Fruit fly (Drosophila melanogaster) whole organism, embryonic: ENCODE results near the gene heix.

Experiments used
- B-H1 ChIP-seq: fragments of 200-800 bp; sonication (Bioruptor generic); IDR thresholded peaks from 3 replicates; pipeline ENCODE4 v1.3.6; 2022; ENCODE audit warnings: missing biosample characterization, missing genetic modification characterization
- Bteb2 ChIP-seq: fragments of 200-800 bp; sonication (Bioruptor generic); optimal IDR thresholded peaks from 2 replicates; lab custom pipeline; 2016; ENCODE audit warnings: missing biosample characterization, missing genetic modification characterization
- C15 ChIP-seq: fragments of 200-800 bp; sonication (Bioruptor generic); IDR thresholded peaks from 3 replicates; pipeline ENCODE4 v1.3.6; 2022; ENCODE audit warnings: missing biosample characterization, missing genetic modification characterization
- CG10267 ChIP-seq: fragments of 200-800 bp; sonication (Bioruptor generic); optimal IDR thresholded peaks from 2 replicates; lab custom pipeline; 2018; ENCODE audit warnings: missing biosample characterization, mild to moderate bottlenecking, missing genetic modification characterization, moderate library complexity
- CG10274 ChIP-seq: fragments of 200-800 bp; sonication (Bioruptor generic); optimal IDR thresholded peaks from 3 replicates; lab custom pipeline; 2017; ENCODE audit warnings: missing biosample characterization, mild to moderate bottlenecking, missing genetic modification characterization
- CG10565 ChIP-seq: fragments of 200-800 bp; sonication (Bioruptor generic); optimal IDR thresholded peaks from 3 replicates; lab custom pipeline; 2016; ENCODE audit warnings: missing biosample characterization, mild to moderate bottlenecking, missing genetic modification characterization
- CG12744 ChIP-seq: fragments of 200-800 bp; sonication (Bioruptor generic); optimal IDR thresholded peaks from 2 replicates; lab custom pipeline; 2016; ENCODE audit warnings: missing biosample characterization, missing genetic modification characterization
- CG12769 ChIP-seq: fragments of 200-800 bp; sonication (Bioruptor generic); optimal IDR thresholded peaks from 2 replicates; lab custom pipeline; 2019; ENCODE audit warnings: missing biosample characterization, mild to moderate bottlenecking, missing genetic modification characterization, moderate library complexity
- CG12942 ChIP-seq: fragments of 200-800 bp; sonication (Bioruptor generic); optimal IDR thresholded peaks from 3 replicates; lab custom pipeline; 2016; ENCODE audit warnings: missing biosample characterization, missing genetic modification characterization
- CG14860 ChIP-seq: fragments of 200-800 bp; sonication (Bioruptor generic); IDR thresholded peaks from 3 replicates; pipeline ENCODE4 v1.3.6; 2022; ENCODE audit warnings: missing biosample characterization, missing genetic modification characterization; ENCODE audit not compliant: partially characterized antibody
- CG1529 ChIP-seq: fragments of 200-800 bp; sonication (Bioruptor generic); optimal IDR thresholded peaks from 3 replicates; lab custom pipeline; 2018; ENCODE audit warnings: missing biosample characterization, missing genetic modification characterization
- CG17361 ChIP-seq: fragments of 200-800 bp; sonication (Bioruptor generic); IDR thresholded peaks from 3 replicates; pipeline ENCODE4 v1.3.6; 2022; ENCODE audit warnings: missing biosample characterization, missing genetic modification characterization
- CG2199 ChIP-seq: fragments of 200-800 bp; sonication (Bioruptor generic); IDR thresholded peaks from 3 replicates; pipeline ENCODE4 v1.3.6; 2022; ENCODE audit warnings: missing biosample characterization, missing genetic modification characterization
- CG3995 ChIP-seq: fragments of 200-800 bp; sonication (Bioruptor generic); optimal IDR thresholded peaks from 3 replicates; lab custom pipeline; 2016; ENCODE audit warnings: missing biosample characterization, missing genetic modification characterization
- CG7786 ChIP-seq: fragments of 200-800 bp; sonication (Bioruptor generic); optimal IDR thresholded peaks from 2 replicates; lab custom pipeline; 2016; ENCODE audit warnings: missing biosample characterization, missing genetic modification characterization
- CG8290 ChIP-seq, 3 experiments: fragments of 200-800 bp; sonication (Bioruptor generic); optimal IDR thresholded peaks; 2 replicates each; lab custom pipeline; 2016 to 2019; ENCODE audit warnings: missing biosample characterization in 3 of 3, missing genetic modification characterization in 3 of 3, mild to moderate bottlenecking in 2 of 3, moderate library complexity in 1 of 3
- CG8388 ChIP-seq: fragments of 200-800 bp; sonication (Bioruptor generic); optimal IDR thresholded peaks from 2 replicates; lab custom pipeline; 2019; ENCODE audit warnings: missing biosample characterization, mild to moderate bottlenecking, missing genetic modification characterization, moderate library complexity
- Ets65A ChIP-seq: fragments of 200-800 bp; sonication (Bioruptor generic); peaks from one replicate; lab custom pipeline; 2016; ENCODE audit warnings: missing biosample characterization, missing genetic modification characterization
- Ets97D ChIP-seq: fragments of 200-800 bp; sonication (Bioruptor generic); optimal IDR thresholded peaks from 3 replicates; lab custom pipeline; 2016; ENCODE audit warnings: missing biosample characterization, missing genetic modification characterization
- GATAe ChIP-seq: fragments of 200-800 bp; sonication (Bioruptor generic); conservative IDR thresholded peaks from 2 replicates; pipeline ENCODE4 v1.3.6; 2022; ENCODE audit warnings: missing biosample characterization, missing genetic modification characterization
- Hr39 ChIP-seq: fragments of >200 bp; optimal IDR thresholded peaks from 2 replicates; lab custom pipeline; 2017
- Oaz ChIP-seq: fragments of 200-800 bp; sonication (Bioruptor generic); IDR thresholded peaks from 2 replicates; pipeline ENCODE4 v1.3.6; 2022; ENCODE audit warnings: missing biosample characterization, missing genetic modification characterization
- Rfx ChIP-seq: fragments of 200-800 bp; sonication (Bioruptor generic); IDR thresholded peaks from 2 replicates; pipeline ENCODE4 v1.3.6; 2022; ENCODE audit warnings: missing biosample characterization, missing genetic modification characterization
- Sin3A ChIP-seq: fragments of >200 bp; optimal IDR thresholded peaks from 2 replicates; lab custom pipeline; 2018
- Sox100B ChIP-seq: fragments of 200-800 bp; sonication (Bioruptor generic); optimal IDR thresholded peaks from 3 replicates; lab custom pipeline; 2018; ENCODE audit warnings: missing biosample characterization, mild to moderate bottlenecking, missing genetic modification characterization
- Sry-β ChIP-seq: fragments of 200-800 bp; sonication (Bioruptor generic); optimal IDR thresholded peaks from 2 replicates; lab custom pipeline; 2018; ENCODE audit warnings: missing biosample characterization, mild to moderate bottlenecking, missing genetic modification characterization, moderate library complexity
- Usf ChIP-seq: fragments of 200-800 bp; sonication (Bioruptor generic); optimal IDR thresholded peaks from 2 replicates; lab custom pipeline; 2017; ENCODE audit warnings: missing genotype, missing biosample characterization, missing genetic modification characterization
- amos ChIP-seq: fragments of 200-800 bp; sonication (Bioruptor generic); IDR thresholded peaks from 2 replicates; pipeline ENCODE4 v1.3.6; 2022; ENCODE audit warnings: missing biosample characterization, missing genetic modification characterization; ENCODE audit not compliant: partially characterized antibody
- aop ChIP-seq: fragments of 200-800 bp; sonication (Bioruptor generic); IDR thresholded peaks from 2 replicates; pipeline ENCODE4 v1.3.6; 2022; ENCODE audit warnings: missing biosample characterization, missing genetic modification characterization
- ap ChIP-seq: fragments of 200-800 bp; sonication (Bioruptor generic); IDR thresholded peaks from 2 replicates; pipeline ENCODE4 v1.3.6; 2022; ENCODE audit warnings: missing biosample characterization, missing genetic modification characterization
- ash1 ChIP-seq: fragments of 200-800 bp; sonication (Bioruptor generic); optimal IDR thresholded peaks from 2 replicates; lab custom pipeline; 2018; ENCODE audit warnings: missing biosample characterization, mild to moderate bottlenecking, missing genetic modification characterization
- chn ChIP-seq: fragments of 200-800 bp; sonication (Bioruptor generic); optimal IDR thresholded peaks from 2 replicates; lab custom pipeline; 2016; ENCODE audit warnings: missing biosample characterization, missing genetic modification characterization
- dimm ChIP-seq: fragments of 200-800 bp; sonication (Bioruptor generic); IDR thresholded peaks from 2 replicates; pipeline ENCODE4 v1.3.6; 2022; ENCODE audit warnings: missing biosample characterization, missing genetic modification characterization
- dmrt11E ChIP-seq: fragments of 200-800 bp; sonication (Bioruptor generic); optimal IDR thresholded peaks from 3 replicates; lab custom pipeline; 2018; ENCODE audit warnings: missing biosample characterization, mild to moderate bottlenecking, missing genetic modification characterization, moderate library complexity
- dpn ChIP-seq, 2 experiments: fragments of 200-800 bp; sonication (Bioruptor generic); optimal IDR thresholded peaks; 3 replicates each; lab custom pipeline; 2016; ENCODE audit warnings: missing biosample characterization in 2 of 2, missing genetic modification characterization in 2 of 2
- ind ChIP-seq: fragments of 200-800 bp; sonication (Bioruptor generic); optimal IDR thresholded peaks from 3 replicates; lab custom pipeline; 2016; ENCODE audit warnings: missing biosample characterization, missing genetic modification characterization
- kay ChIP-seq: fragments of 200-800 bp; sonication (Bioruptor generic); optimal IDR thresholded peaks from 2 replicates; lab custom pipeline; 2016; ENCODE audit warnings: missing biosample characterization, missing genetic modification characterization
- lbe ChIP-seq: fragments of 200-800 bp; sonication (Bioruptor generic); optimal IDR thresholded peaks from 2 replicates; lab custom pipeline; 2016; ENCODE audit warnings: missing biosample characterization, mild to moderate bottlenecking, missing genetic modification characterization
- lola ChIP-seq, 3 experiments: fragments of >200 bp in 2 of 3; fragments of 200-800 bp in 1 of 3; sonication (Bioruptor generic) in 1 of 3; optimal IDR thresholded peaks; 2 replicates each; lab custom pipeline; 2017 to 2019; ENCODE audit warnings: missing biosample characterization in 3 of 3, missing genetic modification characterization in 3 of 3, mild to moderate bottlenecking in 1 of 3, moderate library complexity in 1 of 3
- lov ChIP-seq, 2 experiments: fragments of 200-800 bp in 1 of 2; fragments of >200 bp in 1 of 2; sonication (Bioruptor generic) in 1 of 2; IDR thresholded peaks in 1 of 2; optimal IDR thresholded peaks in 1 of 2; 2 replicates in 1 of 2; 3 replicates in 1 of 2; pipeline versions ENCODE4 v1.3.6 to Lab custom; 2017 to 2022; ENCODE audit warnings: missing biosample characterization in 1 of 2, missing genetic modification characterization in 1 of 2
- mirr ChIP-seq: fragments of 200-800 bp; sonication (Bioruptor generic); optimal IDR thresholded peaks from 3 replicates; lab custom pipeline; 2018; ENCODE audit warnings: missing biosample characterization, mild to moderate bottlenecking, missing genetic modification characterization
- nmo ChIP-seq: fragments of 200-800 bp; sonication (Bioruptor generic); optimal IDR thresholded peaks from 2 replicates; lab custom pipeline; 2018; ENCODE audit warnings: missing biosample characterization, mild to moderate bottlenecking, missing genetic modification characterization, moderate library complexity
- p53 ChIP-seq: fragments of 200-800 bp; sonication (Bioruptor generic); optimal IDR thresholded peaks from 2 replicates; lab custom pipeline; 2016; ENCODE audit warnings: missing biosample characterization, missing genetic modification characterization
- repo ChIP-seq: fragments of 200-800 bp; sonication (Bioruptor generic); optimal IDR thresholded peaks from 2 replicates; lab custom pipeline; 2016; ENCODE audit warnings: missing biosample characterization, missing genetic modification characterization
- sc ChIP-seq, 3 experiments: fragments of >200 bp in 2 of 3; fragments of 200-800 bp in 1 of 3; sonication (Bioruptor generic) in 1 of 3; optimal IDR thresholded peaks; 2 replicates in 2 of 3; 3 replicates in 1 of 3; lab custom pipeline; 2017; ENCODE audit warnings: mild to moderate bottlenecking in 1 of 3, missing biosample characterization in 1 of 3, missing genetic modification characterization in 1 of 3, missing genetic modification reagents in 1 of 3
- sens ChIP-seq: fragments of 200-800 bp; sonication (Bioruptor generic); peaks from one replicate; lab custom pipeline; 2016; ENCODE audit warnings: missing biosample characterization, missing genetic modification characterization
- sens-2 ChIP-seq: fragments of 200-800 bp; sonication (Bioruptor generic); IDR thresholded peaks from 2 replicates; pipeline ENCODE4 v1.3.6; 2022; ENCODE audit warnings: missing biosample characterization, missing genetic modification characterization
- tup ChIP-seq: fragments of 200-800 bp; sonication (Bioruptor generic); optimal IDR thresholded peaks from 2 replicates; lab custom pipeline; 2016; ENCODE audit warnings: missing biosample characterization, mild to moderate bottlenecking, missing genetic modification characterization, moderate library complexity
- vvl ChIP-seq: fragments of 200-800 bp; sonication (Bioruptor generic); IDR thresholded peaks from 2 replicates; pipeline ENCODE4 v1.3.6; 2022; ENCODE audit warnings: missing biosample characterization, missing genetic modification characterization

heix gene

dm6 chr2L:16307026-16307703, 7.5 kb upstream of the heix start, which contains the start of the genes CG5861 and Syx5 (continued):
- TF ChIP-seq sens-2 (GFP tag; lab: Robert Waterston, UW) (no peak), sens (peak; percentile 69), CG12769 (tag; lab: Kevin White, UChicago) (no peak), C15 (GFP tag; lab: Robert Waterston, UW) (no peak), Sry-β (GFP tag; lab: Kevin White, UChicago) (peak; percentile 85), ind (GFP tag; lab: Kevin White, UChicago) (peak; percentile 62), lbe (GFP tag; lab: Kevin White, UChicago) (peak; percentile 82), Sin3A (lab: Kevin White, UChicago) (peak; percentile 0), Ets97D (GFP tag; lab: Kevin White, UChicago) (peak; percentile 32), CG1529 (GFP tag; lab: Kevin White, UChicago) (peak; percentile 1), CG3995 (GFP tag; lab: Kevin White, UChicago) (peak; percentile 18), CG12744 (no peak), chn (GFP tag; lab: Kevin White, UChicago) (no peak), Usf (GFP tag; lab: Kevin White, UChicago) (no peak), Oaz (GFP tag; lab: Robert Waterston, UW) (no peak), mirr (GFP tag; lab: Kevin White, UChicago) (no peak), tup (GFP tag; lab: Kevin White, UChicago) (peak; percentile 37), CG2199 (no peak), CG17361 (GFP tag; lab: Robert Waterston, UW) (peak; percentile 57; the same call in 2 of the 3 replicates), nmo (GFP tag; lab: Kevin White, UChicago) (peak; percentile 72), aop (no peak), CG10267 (tag; lab: Kevin White, UChicago) (peak; percentile 75), CG7786 (GFP tag; lab: Kevin White, UChicago) (no peak), vvl (GFP tag; lab: Robert Waterston, UW) (peak; percentile 63), ash1 (GFP tag; lab: Kevin White, UChicago) (no peak), amos (peak; percentile 84; the same call in 1 of the 2 replicates), CG14860 (GFP tag; lab: Robert Waterston, UW) (peak; percentile 88), Hr39 (lab: Kevin White, UChicago) (no peak), Bteb2 (GFP tag; lab: Kevin White, UChicago) (peak; percentile 2), CG10565 (GFP tag; lab: Kevin White, UChicago) (no peak), B-H1 (GFP tag; lab: Robert Waterston, UW) (no peak), ap (GFP tag; lab: Robert Waterston, UW) (no peak), GATAe (0 out of 2 replicates have a peak, but pooled peaks have one; percentile 30), lola (GFP tag; optimal IDR thresholded peaks at IDR 0.05; lab: Kevin White, UChicago) (peak in 1 of 3 experiments; percentile 36), dimm (no peak), dmrt11E (tag; lab: Kevin White, UChicago) (peak; percentile 22), p53 (GFP tag; lab: Kevin White, UChicago) (no peak), CG8388 (GFP tag; lab: Kevin White, UChicago) (peak; percentile 47), dpn (GFP tag; optimal IDR thresholded peaks at IDR 0.05; lab: Kevin White, UChicago) (peak in 1 of 2 experiments; percentile 72), kay (GFP tag; lab: Kevin White, UChicago) (peak; percentile 23), CG12942 (GFP tag; lab: Kevin White, UChicago) (peak; percentile 28), CG10274 (GFP tag; lab: Kevin White, UChicago) (no peak), Rfx (peak; percentile 69; the same call in 1 of the 2 replicates), Sox100B (GFP tag; lab: Kevin White, UChicago) (peak; percentile 53), repo (GFP tag; lab: Kevin White, UChicago) (no peak), CG8290 (GFP tag; optimal IDR thresholded peaks at IDR 0.05; lab: Kevin White, UChicago) (peak; percentile 21), CG8290 (tag; optimal IDR thresholded peaks at IDR 0.05; lab: Kevin White, UChicago) (no peak), lov (optimal IDR thresholded peaks at IDR 0.05; lab: Kevin White, UChicago) (no peak), lov (GFP tag; IDR thresholded peaks at IDR 0.05; lab: Robert Waterston, UW) (no peak), Ets65A (GFP tag; lab: Kevin White, UChicago) (peak; percentile 95), sc (optimal IDR thresholded peaks at IDR 0.05; lab: Kevin White, UChicago) (no peak), sc (GFP tag; optimal IDR thresholded peaks at IDR 0.05; lab: Kevin White, UChicago) (no peak)
